Fruit fly (Drosophila melanogaster) whole organism, pupa: ENCODE measurements around the gene Kal1.

Experiments
- CG10348 ChIP-seq: fragments of 200-800 bp; sonication (Bioruptor generic); IDR thresholded peaks from 2 replicates; pipeline ENCODE4 v1.3.6; 2022; ENCODE audit warnings: missing biosample characterization, missing genetic modification characterization
- CG12605 ChIP-seq: fragments of 200-800 bp; sonication (Bioruptor generic); IDR thresholded peaks from 2 replicates; pipeline ENCODE4 v1.3.6; 2022; ENCODE audit warnings: missing biosample characterization, missing genetic modification characterization
- CG13204 ChIP-seq: fragments of 200-800 bp; sonication (Bioruptor generic); optimal IDR thresholded peaks from 2 replicates; lab custom pipeline; 2018; ENCODE audit warnings: missing biosample characterization, mild to moderate bottlenecking, missing genetic modification characterization, moderate library complexity
- CG14655 ChIP-seq: fragments of 200-800 bp; sonication (Bioruptor generic); optimal IDR thresholded peaks from 3 replicates; lab custom pipeline; 2017; ENCODE audit warnings: mild to moderate bottlenecking, missing biosample characterization, missing genetic modification reagents, missing genetic modification characterization
- CG15710 ChIP-seq: fragments of 200-800 bp; sonication (Bioruptor generic); optimal IDR thresholded peaks from 2 replicates; lab custom pipeline; 2018; ENCODE audit warnings: missing biosample characterization, mild to moderate bottlenecking, missing genetic modification characterization, moderate library complexity
- CG17806 ChIP-seq: fragments of 200-800 bp; sonication (Bioruptor generic); optimal IDR thresholded peaks from 2 replicates; lab custom pipeline; 2018; ENCODE audit warnings: missing biosample characterization, mild to moderate bottlenecking, missing genetic modification characterization, moderate library complexity
- CG32121 ChIP-seq: fragments of 200-800 bp; sonication (Bioruptor generic); IDR thresholded peaks from 2 replicates; pipeline ENCODE4 v1.3.6; 2022; ENCODE audit warnings: missing biosample characterization, missing genetic modification characterization
- CG34367 ChIP-seq: fragments of 200-800 bp; sonication (Bioruptor generic); optimal IDR thresholded peaks from 2 replicates; lab custom pipeline; 2018; ENCODE audit warnings: missing biosample characterization, mild to moderate bottlenecking, missing genetic modification characterization
- CG4496 ChIP-seq: fragments of 200-800 bp; sonication (Bioruptor generic); IDR thresholded peaks from 3 replicates; pipeline ENCODE4 v1.3.6; 2022; ENCODE audit warnings: missing biosample characterization, missing genetic modification characterization
- CG8159 ChIP-seq: fragments of 200-800 bp; sonication (Bioruptor generic); optimal IDR thresholded peaks from 3 replicates; lab custom pipeline; 2018; ENCODE audit warnings: missing biosample characterization, mild to moderate bottlenecking, missing genetic modification characterization, moderate library complexity
- CG8301 ChIP-seq: fragments of 200-800 bp; sonication (Bioruptor generic); optimal IDR thresholded peaks from 2 replicates; lab custom pipeline; 2018; ENCODE audit warnings: missing biosample characterization, mild to moderate bottlenecking, missing genetic modification characterization
- CG9948 ChIP-seq: fragments of 200-800 bp; sonication (Bioruptor generic); optimal IDR thresholded peaks from 2 replicates; lab custom pipeline; 2018; ENCODE audit warnings: missing biosample characterization, mild to moderate bottlenecking, missing genetic modification characterization, moderate library complexity
- D1 ChIP-seq: fragments of 200-800 bp; sonication (Bioruptor generic); optimal IDR thresholded peaks from 2 replicates; lab custom pipeline; 2018; ENCODE audit warnings: missing biosample characterization, mild to moderate bottlenecking, missing genetic modification characterization, moderate library complexity
- EcR ChIP-seq: fragments of 200-800 bp; sonication (Bioruptor generic); optimal IDR thresholded peaks from 3 replicates; lab custom pipeline; 2019; ENCODE audit warnings: missing biosample characterization, missing genetic modification characterization, mild to moderate bottlenecking, moderate library complexity, missing genetic modification reagents
- Ets98B ChIP-seq: fragments of 200-800 bp; sonication (Bioruptor generic); IDR thresholded peaks from 2 replicates; pipeline ENCODE4 v1.3.6; 2022; ENCODE audit warnings: missing biosample characterization, missing genetic modification characterization
- Pif1A ChIP-seq: fragments of 200-800 bp; sonication (Bioruptor generic); optimal IDR thresholded peaks from 3 replicates; lab custom pipeline; 2016; ENCODE audit warnings: missing biosample characterization, missing genetic modification characterization
- Pif1B ChIP-seq: fragments of 200-800 bp; sonication (Bioruptor generic); optimal IDR thresholded peaks from 3 replicates; lab custom pipeline; 2016; ENCODE audit warnings: missing biosample characterization, missing genetic modification characterization
- Snoo ChIP-seq: fragments of 200-800 bp; sonication (Bioruptor generic); optimal IDR thresholded peaks from 3 replicates; lab custom pipeline; 2017; ENCODE audit warnings: missing biosample characterization, mild to moderate bottlenecking, missing genetic modification characterization, inconsistent platforms
- fd96Ca ChIP-seq: fragments of 200-800 bp; sonication (Bioruptor generic); IDR thresholded peaks from 3 replicates; pipeline ENCODE4 v1.3.6; 2022; ENCODE audit warnings: missing biosample characterization, missing genetic modification characterization
- gl ChIP-seq: fragments of 200-800 bp; sonication (Bioruptor generic); optimal IDR thresholded peaks from 2 replicates; lab custom pipeline; 2018; ENCODE audit warnings: missing biosample characterization, mild to moderate bottlenecking, missing genetic modification characterization
- rn ChIP-seq: fragments of 200-800 bp; sonication (Bioruptor generic); IDR thresholded peaks from 2 replicates; pipeline ENCODE4 v1.3.6; 2022; ENCODE audit warnings: missing biosample characterization, missing genetic modification characterization

Kal1 gene

dm6 chr3R:24134580-24134979, 6.6 kb upstream of the Kal1 start, which contains the start of gene Sec10:
Gene Sec10 (plus strand): TSS chr3R:24134831.
- TF ChIP-seq Pif1B: no peak
- TF ChIP-seq CG34367: peak; percentile 4

dm6 chr3R:24137311-24137945, 3.8 kb upstream of the Kal1 start, which contains the start of gene Npc2f:
Gene Npc2f (plus strand): TSS chr3R:24137895.
- TF ChIP-seq EcR (peak; percentile 64), CG17806 (tag; lab: Kevin White, UChicago) (no peak)

- TF ChIP-seq Snoo (no peak), rn (no peak), CG9948 (no peak), CG13204 (GFP tag; lab: Kevin White, UChicago) (no peak), CG14655 (GFP tag; lab: Kevin White, UChicago) (no peak), CG32121 (GFP tag; lab: Robert Waterston, UW) (no peak), D1 (tag; lab: Kevin White, UChicago) (no peak), Ets98B (GFP tag; lab: Robert Waterston, UW) (no peak), CG15710 (tag; lab: Kevin White, UChicago) (no peak), CG8159 (tag; lab: Kevin White, UChicago) (no peak), CG8301 (tag; lab: Kevin White, UChicago) (no peak), Pif1B (no peak), Pif1A (GFP tag; lab: Kevin White, UChicago) (no peak), CG10348 (GFP tag; lab: Robert Waterston, UW) (no peak), CG4496 (no peak), EcR (no peak)
These were observed 2.4 kb upstream of the Kal1 start for dm6 chr3R:24138478-24139455.

DNA sequence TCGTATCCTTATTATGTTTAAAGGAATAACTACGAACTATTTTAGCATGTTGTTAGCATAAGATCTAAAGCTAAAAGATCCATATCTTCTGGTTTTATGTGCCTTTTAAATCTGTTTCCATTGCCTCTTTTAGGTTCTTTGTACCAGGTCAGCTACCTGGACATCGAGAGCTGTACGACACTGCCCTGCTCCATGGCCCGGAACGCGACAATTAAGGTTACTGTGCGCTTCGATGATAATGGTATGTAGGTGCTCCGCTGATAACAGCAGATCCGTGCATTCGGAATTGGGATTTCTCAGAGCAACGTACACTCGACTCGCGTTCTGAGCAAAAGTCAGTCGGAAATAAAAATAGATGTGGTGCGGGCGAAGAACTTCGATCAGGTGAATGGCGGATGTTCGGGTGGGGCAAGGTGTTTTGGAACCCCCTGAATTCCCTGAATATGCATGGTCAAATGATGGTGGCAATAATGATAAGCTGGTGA, 1.5 kb upstream of the Kal1 start:
- no peak for TF ChIP-seq Ets98B (GFP tag; lab: Robert Waterston, UW)
- TF ChIP-seq CG14655 (GFP tag; lab: Kevin White, UChicago): no peak
- no peak for TF ChIP-seq CG15710 (tag; lab: Kevin White, UChicago)
- no peak for TF ChIP-seq CG17806 (tag; lab: Kevin White, UChicago)
- TF ChIP-seq rn: no peak
- 0 out of 3 replicates have a peak, but pooled peaks have one; percentile 16 for TF ChIP-seq CG4496
- TF ChIP-seq gl: no peak
- TF ChIP-seq CG12605 (GFP tag; lab: Robert Waterston, UW): no peak

- TF ChIP-seq CG15710 (tag; lab: Kevin White, UChicago) (peak; percentile 89), rn (peak; percentile 81), CG14655 (GFP tag; lab: Kevin White, UChicago) (peak; percentile 85), EcR (no peak), fd96Ca (GFP tag; lab: Robert Waterston, UW) (peak; percentile 89), CG34367 (peak; percentile 80), CG32121 (GFP tag; lab: Robert Waterston, UW) (peak; percentile 55), Pif1B (peak; percentile 88), CG4496 (peak; percentile 89), Snoo (peak; percentile 83), CG10348 (GFP tag; lab: Robert Waterston, UW) (no peak), CG8159 (tag; lab: Kevin White, UChicago) (peak; percentile 92), D1 (tag; lab: Kevin White, UChicago) (peak; percentile 46), CG9948 (peak; percentile 85), Pif1A (GFP tag; lab: Kevin White, UChicago) (peak; percentile 86), Ets98B (GFP tag; lab: Robert Waterston, UW) (peak; percentile 81), CG8301 (tag; lab: Kevin White, UChicago) (peak; percentile 78), CG17806 (tag; lab: Kevin White, UChicago) (peak; percentile 89), CG13204 (GFP tag; lab: Kevin White, UChicago) (peak; percentile 38), CG12605 (GFP tag; lab: Robert Waterston, UW) (peak; percentile 82), gl (peak; percentile 75)
- TF ChIP-seq, all 21 proteins: peak for 19
These were observed 1.8 kb downstream of the Kal1 start for dm6 chr3R:24142971-24143370.

DNA sequence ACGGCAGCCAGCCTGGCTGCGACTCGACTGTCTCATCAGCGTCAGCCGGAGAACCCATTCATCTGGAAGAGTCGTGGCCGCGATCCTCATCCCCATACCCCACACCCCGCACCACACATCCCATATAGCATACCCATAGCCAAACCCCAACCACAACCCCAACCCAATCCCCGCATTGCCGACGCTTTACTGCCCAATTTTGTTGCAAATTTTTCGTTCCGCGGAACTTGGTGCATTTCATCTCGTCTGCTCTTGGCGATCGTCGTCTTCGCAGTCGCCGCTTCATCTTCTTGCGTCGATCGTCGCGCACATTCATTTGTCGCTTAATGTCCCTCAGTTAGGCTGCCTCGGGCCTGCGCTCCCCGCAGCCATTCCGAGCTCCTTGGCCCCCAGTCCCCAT, 2.2 kb downstream of the Kal1 start:
- peak; percentile 21; the same call in 1 of the 2 replicates for TF ChIP-seq CG32121 (GFP tag; lab: Robert Waterston, UW)
- TF ChIP-seq CG13204 (GFP tag; lab: Kevin White, UChicago): peak; percentile 18
- TF ChIP-seq CG15710 (tag; lab: Kevin White, UChicago): no peak
- no peak for TF ChIP-seq CG17806 (tag; lab: Kevin White, UChicago)
- no peak for TF ChIP-seq CG12605 (GFP tag; lab: Robert Waterston, UW)
- TF ChIP-seq Pif1B: no peak
